Worm (Caenorhabditis elegans) whole organism, early embryonic: ENCODE measurements around the gene srv-9.

Experiments used
- aly-1 ChIP-seq: sonication (generic microtip); optimal IDR thresholded peaks from 2 replicates; lab custom pipeline; 2016; ENCODE audit warnings: missing genetic modification characterization, missing compliant biosample characterization
- scrt-1 ChIP-seq: fragments of 200-800 bp; sonication (Bioruptor generic); IDR thresholded peaks from 2 replicates; pipeline ENCODE4 v1.3.6; 2022; ENCODE audit warnings: missing genetic modification characterization, missing compliant biosample characterization
- sea-1 ChIP-seq: fragments of 200-800 bp; sonication (Bioruptor generic); conservative IDR thresholded peaks from 2 replicates; pipeline ENCODE4 v1.3.6; 2022; ENCODE audit warnings: missing genetic modification characterization, missing compliant biosample characterization
- tbx-11 ChIP-seq: fragments of 200-800 bp; sonication (Bioruptor generic); IDR thresholded peaks from 2 replicates; pipeline ENCODE4 v1.3.6; 2022; ENCODE audit warnings: missing genetic modification characterization, missing compliant biosample characterization
- tbx-37 ChIP-seq: fragments of 200-800 bp; sonication (Bioruptor generic); conservative IDR thresholded peaks from 2 replicates; pipeline ENCODE4 v1.3.6; 2022; ENCODE audit warnings: missing genetic modification reagents, missing genetic modification characterization, missing compliant biosample characterization

- TF ChIP-seq sea-1 (GFP tag; lab: Robert Waterston, UW) = no peak
- no peak for TF ChIP-seq tbx-11 (GFP tag; lab: Robert Waterston, UW)
- TF ChIP-seq aly-1 (tag; lab: Kevin White, UChicago) = no peak
- no peak for TF ChIP-seq scrt-1 (GFP tag; lab: Robert Waterston, UW)
- TF ChIP-seq tbx-37 (GFP tag; lab: Robert Waterston, UW) = no peak
Observed at ce11 chrV:13408440-13408839, 14.5 kb downstream of the srv-9 start.
